Worm (Caenorhabditis elegans) whole organism, L1 larva: Measurements from ENCODE around the gene Y116A8C.27.
A peak's percentile ranks its signal among the peaks of the same experiment; 100 is the strongest.
"Not testable (repeated sequence)": the region's sequence is repeated elsewhere in the genome, so short reads cannot be mapped to it uniquely, and the experiment has no call there.

Source experiments
- C16A3.4 ChIP-seq: fragments of 150-350 bp; optimal IDR thresholded peaks from 2 replicates; lab custom pipeline; 2014; ENCODE audit warnings: missing biosample characterization, missing genetic modification characterization
- C34B4.2 ChIP-seq: sonication (generic microtip); optimal IDR thresholded peaks from 2 replicates; lab custom pipeline; 2017; ENCODE audit warnings: mild to moderate bottlenecking, missing genetic modification characterization, missing compliant biosample characterization
- F16B12.6 ChIP-seq: fragments of 150-350 bp; optimal IDR thresholded peaks from 2 replicates; lab custom pipeline; 2014; ENCODE audit warnings: missing biosample characterization, missing genetic modification characterization
- aly-2 ChIP-seq: fragments of 150-350 bp; optimal IDR thresholded peaks from 2 replicates; lab custom pipeline; 2014; ENCODE audit warnings: missing biosample characterization, missing genetic modification characterization
- ceh-63 ChIP-seq: fragments of 200-800 bp; sonication (Bioruptor generic); optimal IDR thresholded peaks from 2 replicates; lab custom pipeline; 2018; ENCODE audit warnings: mild to moderate bottlenecking, missing genetic modification characterization, missing compliant biosample characterization
- ceh-82 ChIP-seq, 3 experiments: fragments of 150-350 bp in 1 of 3; sonication (generic microtip) in 2 of 3; optimal IDR thresholded peaks; 2 replicates each; lab custom pipeline; 2014 to 2017; ENCODE audit warnings: missing biosample characterization in 3 of 3, missing genetic modification characterization in 3 of 3
- ceh-90 ChIP-seq: sonication (generic microtip); optimal IDR thresholded peaks from 2 replicates; lab custom pipeline; 2016; ENCODE audit warnings: missing genetic modification characterization, missing compliant biosample characterization
- dpl-1 ChIP-seq, 3 experiments: fragments of 150-350 bp in 2 of 3; sonication (generic microtip) in 1 of 3; optimal IDR thresholded peaks; 2 replicates each; lab custom pipeline; 2014 to 2017; ENCODE audit warnings: missing biosample characterization in 3 of 3, missing genetic modification characterization in 3 of 3, missing genetic modification reagents in 3 of 3
- efl-1 ChIP-seq, 4 experiments: fragments of 150-350 bp; optimal IDR thresholded peaks in 3 of 4; peaks in 1 of 4; 1 replicate in 1 of 4; 2 replicates in 3 of 4; lab custom pipeline; 2014; ENCODE audit warnings: missing biosample characterization in 2 of 4, missing genetic modification characterization in 2 of 4, missing genetic modification reagents in 2 of 4
- elt-3 ChIP-seq, 6 experiments: fragments of 150-350 bp in 1 of 6; sonication (generic microtip); optimal IDR thresholded peaks; 2 replicates each; lab custom pipeline; 2017 to 2018; ENCODE audit warnings: missing biosample characterization in 6 of 6, missing genetic modification characterization in 6 of 6, inconsistent platforms in 1 of 6
- fkh-4 ChIP-seq: sonication (generic microtip); optimal IDR thresholded peaks from 2 replicates; lab custom pipeline; 2016; ENCODE audit warnings: missing compliant biosample characterization, missing genetic modification characterization, borderline replicate concordance
- fkh-8 ChIP-seq: sonication (generic microtip); optimal IDR thresholded peaks from 2 replicates; lab custom pipeline; 2016; ENCODE audit warnings: mild to moderate bottlenecking, missing genetic modification characterization, missing compliant biosample characterization
- hlh-17 ChIP-seq: fragments of 200-800 bp; sonication (Bioruptor generic); optimal IDR thresholded peaks from 2 replicates; lab custom pipeline; 2018; ENCODE audit warnings: missing genetic modification characterization, mild to moderate bottlenecking, missing compliant biosample characterization, moderate library complexity, borderline replicate concordance
- hlh-4 ChIP-seq: sonication (generic microtip); optimal IDR thresholded peaks from 2 replicates; lab custom pipeline; 2016; ENCODE audit warnings: mild to moderate bottlenecking, missing genetic modification characterization, missing compliant biosample characterization
- hpl-2 ChIP-seq: fragments of 150-350 bp; optimal IDR thresholded peaks from 2 replicates; lab custom pipeline; 2014; ENCODE audit warnings: missing biosample characterization, missing genetic modification reagents, missing genetic modification characterization
- lin-13 ChIP-seq: fragments of 150-350 bp; optimal IDR thresholded peaks from 2 replicates; lab custom pipeline; 2014; ENCODE audit warnings: missing biosample characterization, missing genetic modification reagents, missing genetic modification characterization
- lin-35 ChIP-seq, 2 experiments: fragments of 150-350 bp; optimal IDR thresholded peaks; 2 replicates each; lab custom pipeline; 2014; ENCODE audit warnings: missing biosample characterization in 2 of 2, missing genetic modification characterization in 2 of 2, missing genetic modification reagents in 2 of 2
- lsy-2 ChIP-seq, 2 experiments: fragments of 150-350 bp; optimal IDR thresholded peaks; 2 replicates each; lab custom pipeline; 2014; ENCODE audit warnings: missing biosample characterization in 2 of 2, missing genetic modification characterization in 2 of 2
- mab-9 ChIP-seq: fragments of 200-800 bp; sonication (Bioruptor generic); IDR thresholded peaks from 2 replicates; pipeline ENCODE4 v1.3.6; 2022; ENCODE audit warnings: missing genetic modification reagents, missing genetic modification characterization, missing compliant biosample characterization
- nhr-19 ChIP-seq: fragments of 200-800 bp; sonication (Bioruptor generic); conservative IDR thresholded peaks from 2 replicates; pipeline ENCODE4 v1.3.6; 2022; ENCODE audit warnings: missing genetic modification characterization, missing compliant biosample characterization
- nhr-28 ChIP-seq: fragments of 150-350 bp; optimal IDR thresholded peaks from 2 replicates; lab custom pipeline; 2014; ENCODE audit warnings: missing biosample characterization, missing genetic modification characterization
- nhr-47 ChIP-seq: sonication (generic microtip); optimal IDR thresholded peaks from 2 replicates; lab custom pipeline; 2016; ENCODE audit warnings: mild to moderate bottlenecking, missing genetic modification characterization, moderate library complexity, missing compliant biosample characterization
- nhr-71 ChIP-seq: sonication (generic microtip); optimal IDR thresholded peaks from 2 replicates; lab custom pipeline; 2016; ENCODE audit warnings: mild to moderate bottlenecking, missing genetic modification characterization, moderate library complexity, missing compliant biosample characterization
- nhr-76 ChIP-seq: sonication (generic microtip); optimal IDR thresholded peaks from 2 replicates; lab custom pipeline; 2017; ENCODE audit warnings: missing biosample characterization, missing genetic modification characterization
- nhr-77 ChIP-seq: fragments of 150-350 bp; optimal IDR thresholded peaks from 2 replicates; lab custom pipeline; 2014; ENCODE audit warnings: missing biosample characterization, missing genetic modification characterization
- pax-3 ChIP-seq: fragments of 200-800 bp; sonication (Bioruptor generic); optimal IDR thresholded peaks from 2 replicates; lab custom pipeline; 2018; ENCODE audit warnings: mild to moderate bottlenecking, missing genetic modification characterization, moderate library complexity, missing compliant biosample characterization
- pqm-1 ChIP-seq: sonication (generic microtip); optimal IDR thresholded peaks from 3 replicates; lab custom pipeline; 2017; ENCODE audit warnings: missing biosample characterization, missing genetic modification characterization
- snu-23 ChIP-seq: sonication (generic microtip); optimal IDR thresholded peaks from 2 replicates; lab custom pipeline; 2016; ENCODE audit warnings: missing genetic modification characterization, missing compliant biosample characterization
- sup-37 ChIP-seq: fragments of 200-800 bp; sonication (Bioruptor generic); optimal IDR thresholded peaks from 2 replicates; lab custom pipeline; 2018; ENCODE audit warnings: mild to moderate bottlenecking, missing genetic modification characterization, missing compliant biosample characterization
- swsn-7 ChIP-seq: sonication (generic microtip); optimal IDR thresholded peaks from 2 replicates; lab custom pipeline; 2016; ENCODE audit warnings: missing genetic modification characterization, missing compliant biosample characterization
- tbx-2 ChIP-seq: sonication (generic microtip); optimal IDR thresholded peaks from 2 replicates; lab custom pipeline; 2016; ENCODE audit warnings: missing genetic modification characterization, missing compliant biosample characterization
- unc-86 ChIP-seq: sonication (generic microtip); optimal IDR thresholded peaks from 2 replicates; lab custom pipeline; 2016; ENCODE audit warnings: missing genetic modification characterization, missing compliant biosample characterization
- xbp-1 ChIP-seq: sonication (generic microtip); optimal IDR thresholded peaks from 2 replicates; lab custom pipeline; 2016; ENCODE audit warnings: missing genetic modification characterization, missing compliant biosample characterization

Y116A8C.27 gene

ce11 chrIV:17084317-17084716 is 11.8 kb downstream of the Y116A8C.27 start:
- TF ChIP-seq F16B12.6 = no peak
- no peak for TF ChIP-seq C16A3.4 (tag; lab: Kevin White, UChicago)
- TF ChIP-seq ceh-82 (tag; optimal IDR thresholded peaks at IDR 0.05; lab: Kevin White, UChicago) = peak in 1 of 3 experiments; percentile 34
- TF ChIP-seq hpl-2 = no peak
- peak; percentile 38 for TF ChIP-seq nhr-47 (tag; lab: Kevin White, UChicago)
- peak; percentile 44 for TF ChIP-seq snu-23 (GFP tag; lab: Kevin White, UChicago)
- TF ChIP-seq fkh-8 (tag; lab: Kevin White, UChicago) = peak; percentile 6
- TF ChIP-seq xbp-1 (tag; lab: Kevin White, UChicago) = peak; percentile 12
- TF ChIP-seq hlh-4 (tag; lab: Kevin White, UChicago) = no peak
- peak; percentile 31 for TF ChIP-seq nhr-19 (GFP tag; lab: Robert Waterston, UW)
- peak; percentile 22 to 36 for TF ChIP-seq efl-1 (optimal IDR thresholded peaks at IDR 0.05; lab: Kevin White, UChicago)
- peak; percentile 33 to 92 for TF ChIP-seq efl-1 (GFP tag; optimal IDR thresholded peaks at IDR 0.05 in 1 of 2; lab: Kevin White, UChicago)
- TF ChIP-seq nhr-76 (tag; lab: Kevin White, UChicago) = no peak
- TF ChIP-seq lin-13 (GFP tag; lab: Kevin White, UChicago) = no peak
- no peak for TF ChIP-seq sup-37 (GFP tag; lab: Kevin White, UChicago)
- TF ChIP-seq swsn-7 = peak; percentile 5
- no peak for TF ChIP-seq tbx-2 (tag; lab: Kevin White, UChicago)
- peak; percentile 7 for TF ChIP-seq pax-3 (tag; lab: Kevin White, UChicago)
- no peak for TF ChIP-seq nhr-77
- peak; percentile 5 to 25 for TF ChIP-seq lin-35 (GFP tag; optimal IDR thresholded peaks at IDR 0.05; lab: Kevin White, UChicago)
- TF ChIP-seq nhr-28 (tag; lab: Kevin White, UChicago) = no peak
- peak in 2 of 3 experiments; percentile 20 to 30 for TF ChIP-seq dpl-1 (GFP tag; optimal IDR thresholded peaks at IDR 0.05; lab: Kevin White, UChicago)
- TF ChIP-seq hlh-17 (GFP tag; lab: Kevin White, UChicago) = no peak
- no peak for TF ChIP-seq ceh-63
- TF ChIP-seq lsy-2 (tag; optimal IDR thresholded peaks at IDR 0.05; lab: Kevin White, UChicago) = peak in 1 of 2 experiments; percentile 22
- TF ChIP-seq nhr-71 (tag; lab: Kevin White, UChicago) = peak; percentile 35
- no peak for TF ChIP-seq ceh-90 (tag; lab: Kevin White, UChicago)

ce11 chrIV:17078649-17079048 is 17.4 kb downstream of the Y116A8C.27 start, which contains the start of gene Y116A8C.25:
Y116A8C.25 (minus strand) TSS chrIV:17078749.
- no peak for TF ChIP-seq swsn-7
- TF ChIP-seq lin-13 (GFP tag; lab: Kevin White, UChicago) = no peak
- TF ChIP-seq F16B12.6 = no peak
- no peak for TF ChIP-seq efl-1 (optimal IDR thresholded peaks at IDR 0.05; lab: Kevin White, UChicago)
- no peak for TF ChIP-seq efl-1 (GFP tag; optimal IDR thresholded peaks at IDR 0.05 in 1 of 2; lab: Kevin White, UChicago)
- TF ChIP-seq aly-2 = no peak
- TF ChIP-seq elt-3 (tag; optimal IDR thresholded peaks at IDR 0.05; lab: Kevin White, UChicago) = no peak
- TF ChIP-seq fkh-4 (tag; lab: Kevin White, UChicago) = no peak
- no peak for TF ChIP-seq nhr-47 (tag; lab: Kevin White, UChicago)

- not testable (repeated sequence) for TF ChIP-seq C34B4.2, pqm-1, nhr-76 (tag; lab: Kevin White, UChicago)
Observed at ce11 chrIV:17070791-17071190, 25.3 kb downstream of the Y116A8C.27 start, which contains the start of gene Y116A8C.24. Y116A8C.24 (minus strand) TSS chrIV:17070891.

ce11 chrIV:17064937-17065336 is 31.1 kb downstream of the Y116A8C.27 start, which contains the start of gene Y116A8C.465:
Y116A8C.465 (plus strand) TSS chrIV:17065237.
- TF ChIP-seq snu-23 (GFP tag; lab: Kevin White, UChicago); unc-86 (tag; lab: Kevin White, UChicago); mab-9: not testable (repeated sequence)
